Worm (Caenorhabditis elegans): ENCODE data around the gene C10B5.1.
"Not testable (repeated sequence)": the region's sequence is repeated elsewhere in the genome, so short reads cannot be mapped to it uniquely, and the experiment has no call there.

DNA sequence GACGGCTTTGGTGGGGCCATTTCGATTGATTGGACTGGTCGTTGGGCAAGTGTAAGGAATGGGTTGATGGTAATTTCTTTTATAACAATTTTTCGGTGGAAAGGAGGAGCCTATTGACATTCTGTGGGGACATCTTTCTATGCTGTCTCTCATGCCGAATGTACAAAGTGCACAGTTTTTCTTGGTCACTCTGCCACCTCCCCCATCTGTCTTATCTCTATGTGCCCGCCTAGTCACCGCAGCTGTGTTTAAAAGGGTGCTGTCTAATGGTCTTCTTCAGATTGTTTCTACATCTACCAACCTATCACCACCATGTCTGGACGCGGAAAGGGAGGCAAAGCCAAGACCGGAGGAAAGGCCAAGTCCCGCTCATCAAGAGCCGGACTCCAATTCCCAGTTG is 48.0 kb upstream of the C10B5.1 start, which contains the start of the genes his-8 and his-7:
- TF ChIP-seq cog-1 (tag; optimal IDR thresholded peaks at IDR 0.05); ref-1 (GFP tag; conservative IDR thresholded peaks at IDR 0.05); ztf-23 (GFP tag; IDR thresholded peaks at IDR 0.05): not testable (repeated sequence)
- TF ChIP-seq flt-1 (GFP tag; IDR thresholded peaks at IDR 0.05): peak; percentile 77
